Worm (Caenorhabditis elegans) whole organism, midembryonic: Measurements from ENCODE around the gene osm-10.

Experiments used
- T22C8.4 ChIP-seq: fragments of 200-800 bp; sonication (Bioruptor generic); IDR thresholded peaks from 2 replicates; pipeline ENCODE4 v1.3.6; 2022; ENCODE audit warnings: missing genetic modification characterization, missing compliant biosample characterization
- cog-1 ChIP-seq: sonication (generic microtip); optimal IDR thresholded peaks from 2 replicates; lab custom pipeline; 2016; ENCODE audit warnings: missing genetic modification characterization, missing compliant biosample characterization
- flt-1 ChIP-seq: fragments of 200-800 bp; sonication (Bioruptor generic); IDR thresholded peaks from 2 replicates; pipeline ENCODE4 v1.3.6; 2022; ENCODE audit warnings: missing genetic modification characterization, missing compliant biosample characterization
- med-1 ChIP-seq: sonication (generic microtip); optimal IDR thresholded peaks from 2 replicates; lab custom pipeline; 2017; ENCODE audit warnings: missing genetic modification characterization, mild to moderate bottlenecking, missing compliant biosample characterization, antibody characterized with exemption, missing genetic modification reagents; ENCODE audit not compliant: insufficient read depth
- ref-1 ChIP-seq: fragments of 200-800 bp; sonication (Bioruptor generic); conservative IDR thresholded peaks from 2 replicates; pipeline ENCODE4 v1.3.6; 2022; ENCODE audit warnings: missing genetic modification reagents, missing genetic modification characterization, missing compliant biosample characterization
- ztf-23 ChIP-seq: fragments of 200-800 bp; sonication (Bioruptor generic); IDR thresholded peaks from 2 replicates; pipeline ENCODE4 v1.3.6; 2022; ENCODE audit warnings: missing genetic modification reagents, missing genetic modification characterization, missing compliant biosample characterization
- ztf-29 ChIP-seq: fragments of 200-800 bp; sonication (Bioruptor generic); IDR thresholded peaks from 2 replicates; pipeline ENCODE4 v1.3.6; 2022; ENCODE audit warnings: missing genetic modification reagents, missing genetic modification characterization, missing compliant biosample characterization

DNA sequence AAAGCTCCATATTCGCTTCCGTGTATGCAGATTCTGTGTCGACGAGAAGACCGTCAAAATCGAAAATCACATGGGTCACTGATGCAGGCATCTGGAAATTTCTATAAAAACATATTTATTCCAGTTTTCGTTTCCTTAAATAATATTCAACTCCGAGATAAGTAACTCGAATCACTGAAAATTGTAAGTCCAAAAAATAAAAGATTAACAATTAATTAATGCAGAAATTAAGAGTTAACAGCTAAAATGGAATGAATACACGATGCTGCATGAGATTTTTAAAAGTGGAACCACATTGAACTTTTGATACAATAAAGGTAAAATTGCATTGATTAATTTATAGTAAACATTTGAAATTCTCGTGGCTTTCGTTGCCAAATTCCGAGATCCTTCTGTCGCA, 12.2 kb upstream of the osm-10 start, which contains the start of gene R151.10:
- TF ChIP-seq ztf-29 (GFP tag; lab: Robert Waterston, UW), result no peak
- no peak for TF ChIP-seq ztf-23
- no peak for TF ChIP-seq cog-1 (tag; lab: Kevin White, UChicago)
- TF ChIP-seq flt-1 (GFP tag; lab: Robert Waterston, UW), result no peak
- no peak for TF ChIP-seq ref-1 (GFP tag; lab: Robert Waterston, UW)
- TF ChIP-seq T22C8.4, result no peak
- TF ChIP-seq med-1 (GFP tag; lab: Kevin White, UChicago), result no peak
